Fruit fly (Drosophila melanogaster): ENCODE measurements around the gene CG12121.

Gene CG12121

DNA sequence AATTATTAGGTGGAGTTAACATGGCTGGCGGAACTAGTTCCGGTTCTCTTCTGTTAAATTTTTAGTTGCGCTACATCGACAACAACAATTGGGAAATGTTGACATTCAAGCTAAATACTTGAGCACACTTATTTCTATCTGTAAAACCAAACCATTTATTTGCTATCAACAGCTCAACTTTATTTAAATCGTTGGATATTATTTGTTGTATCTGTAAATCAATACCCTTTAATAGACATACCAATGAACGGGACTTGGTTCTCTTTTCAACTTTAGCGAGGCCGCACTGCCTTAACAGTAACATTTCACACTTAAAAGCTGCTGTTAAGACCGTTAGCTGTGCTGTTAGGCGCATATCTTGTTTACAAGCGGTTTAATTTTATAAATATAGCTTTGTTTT lies 38.6 kb downstream of the CG12121 start, which contains the start of gene CG12106:
Gene CG12106, plus strand, starts transcription at position 295 of the 400 bp plus-strand sequence.
- TF ChIP-seq rgr (GFP tag; optimal IDR thresholded peaks at IDR 0.05) (peak; percentile 58), woc (GFP tag; optimal IDR thresholded peaks at IDR 0.05) (peak; percentile 61), tai (GFP tag; optimal IDR thresholded peaks at IDR 0.05) (no peak), foxo (GFP tag; optimal IDR thresholded peaks at IDR 0.05) (peak in 1 of 2 experiments; percentile 63), Dif (GFP tag; optimal IDR thresholded peaks at IDR 0.05; ENCODE audit: partially characterized antibody) (no peak), Sp1 (GFP tag; optimal IDR thresholded peaks at IDR 0.05) (peak; percentile 54), dsf (GFP tag; optimal IDR thresholded peaks at IDR 0.05; ENCODE audit: borderline replicate concordance) (no peak), brk (GFP tag; optimal IDR thresholded peaks at IDR 0.05) (no peak), CG32264 (GFP tag; optimal IDR thresholded peaks at IDR 0.05) (no peak), ey (GFP tag; optimal IDR thresholded peaks at IDR 0.05) (peak; percentile 52), OdsH (GFP tag; optimal IDR thresholded peaks at IDR 0.05) (no peak), usp (GFP tag; optimal IDR thresholded peaks at IDR 0.05) (no peak), pan (optimal IDR thresholded peaks at IDR 0.05) (no peak), HLH106 (tag; optimal IDR thresholded peaks at IDR 0.05) (peak; percentile 75), Abd-B (GFP tag; optimal IDR thresholded peaks at IDR 0.05) (no peak), Hr78 (GFP tag; optimal IDR thresholded peaks at IDR 0.05) (no peak), dl (GFP tag; optimal IDR thresholded peaks at IDR 0.05; ENCODE audit: insufficient read depth in 1 of 2, partially characterized antibody in 2 of 2) (no peak), N (GFP tag; optimal IDR thresholded peaks at IDR 0.05) (no peak), dmrt93B (GFP tag; optimal IDR thresholded peaks at IDR 0.05) (peak; percentile 34), Hr83 (GFP tag; optimal IDR thresholded peaks at IDR 0.05; ENCODE audit: poor library complexity, severe bottlenecking) (no peak), CrebA (GFP tag; optimal IDR thresholded peaks at IDR 0.05; ENCODE audit: borderline replicate concordance) (no peak), br (GFP tag; optimal IDR thresholded peaks at IDR 0.05) (peak; percentile 58), sv (GFP tag; optimal IDR thresholded peaks at IDR 0.05) (no peak), h (GFP tag; optimal IDR thresholded peaks at IDR 0.05) (peak; percentile 48), Jra (GFP tag; optimal IDR thresholded peaks at IDR 0.05) (no peak), GATAd (GFP tag; optimal IDR thresholded peaks at IDR 0.05) (no peak), Hnf4 (GFP tag; optimal IDR thresholded peaks at IDR 0.05) (peak; percentile 54), Mio (GFP tag; optimal IDR thresholded peaks at IDR 0.05) (no peak), Vsx2 (GFP tag; optimal IDR thresholded peaks at IDR 0.05; ENCODE audit: partially characterized antibody) (no peak), lola (GFP tag; optimal IDR thresholded peaks at IDR 0.05) (no peak), CG9705 (GFP tag; optimal IDR thresholded peaks at IDR 0.05) (peak; percentile 49), jim (GFP tag; optimal IDR thresholded peaks at IDR 0.05) (no peak), Dfd (GFP tag; optimal IDR thresholded peaks at IDR 0.05) (no peak), fru (GFP tag; optimal IDR thresholded peaks at IDR 0.05) (peak; percentile 53), Rel (GFP tag; optimal IDR thresholded peaks at IDR 0.05) (no peak), Rel (tag; optimal IDR thresholded peaks at IDR 0.05) (peak; percentile 7), psq (GFP tag; optimal IDR thresholded peaks at IDR 0.05) (peak; percentile 8), Myc (optimal IDR thresholded peaks at IDR 0.05) (no peak), sage (GFP tag; optimal IDR thresholded peaks at IDR 0.05) (no peak)

DNA sequence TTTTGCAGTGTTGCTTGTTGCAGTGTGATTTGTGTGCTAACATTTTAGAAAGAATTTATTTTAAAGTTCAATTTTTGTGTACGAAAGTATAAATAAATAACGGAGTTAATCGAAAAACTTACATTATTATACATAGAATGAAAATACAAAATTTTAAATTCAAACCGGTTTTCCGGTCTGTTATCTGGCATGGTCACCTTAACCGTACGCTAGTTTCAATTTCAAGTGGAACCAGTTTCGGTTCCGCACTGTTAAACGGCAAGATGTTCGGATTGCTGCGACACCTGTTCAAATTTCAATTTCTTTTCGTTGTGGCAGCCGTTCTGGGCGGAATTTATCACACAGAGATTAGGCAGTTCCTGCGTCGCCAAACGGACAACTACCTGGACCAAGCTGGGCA lies 39.7 kb downstream of the CG12121 start, which contains the start of gene CG12056:
Gene CG12056, plus strand, starts transcription at position 241 of the 400 bp plus-strand sequence.
- TF ChIP-seq ey (GFP tag; optimal IDR thresholded peaks at IDR 0.05) (no peak), Myc (optimal IDR thresholded peaks at IDR 0.05) (no peak), Dfd (GFP tag; optimal IDR thresholded peaks at IDR 0.05) (no peak), sage (GFP tag; optimal IDR thresholded peaks at IDR 0.05) (no peak), lola (GFP tag; optimal IDR thresholded peaks at IDR 0.05) (no peak), Mio (GFP tag; optimal IDR thresholded peaks at IDR 0.05) (no peak), GATAd (GFP tag; optimal IDR thresholded peaks at IDR 0.05) (no peak), brk (GFP tag; optimal IDR thresholded peaks at IDR 0.05) (no peak), Rel (GFP tag; optimal IDR thresholded peaks at IDR 0.05) (no peak), Rel (tag; optimal IDR thresholded peaks at IDR 0.05) (no peak), Hnf4 (GFP tag; optimal IDR thresholded peaks at IDR 0.05) (no peak), rgr (GFP tag; optimal IDR thresholded peaks at IDR 0.05) (no peak), CrebA (GFP tag; optimal IDR thresholded peaks at IDR 0.05; ENCODE audit: borderline replicate concordance) (no peak), CG32264 (GFP tag; optimal IDR thresholded peaks at IDR 0.05) (no peak), br (GFP tag; optimal IDR thresholded peaks at IDR 0.05) (no peak), Vsx2 (GFP tag; optimal IDR thresholded peaks at IDR 0.05; ENCODE audit: partially characterized antibody) (no peak)
